Worm (Caenorhabditis elegans): Measurements from ENCODE around the gene H12D21.11.

The H12D21.11 gene

ce11 chrV:14930168-14930567 is 14.5 kb downstream of the H12D21.11 start (continued):
- TF ChIP-seq lin-15B (tag; optimal IDR thresholded peaks at IDR 0.05) (no peak), Y75B8A.6 (GFP tag; IDR thresholded peaks at IDR 0.05) (no peak), F44E2.7 (GFP tag; IDR thresholded peaks at IDR 0.05) (no peak), aha-1 (tag) (peak; percentile 76), hlh-30 (tag; optimal IDR thresholded peaks at IDR 0.05; ENCODE audit: insufficient read depth) (no peak), mxl-2 (GFP tag; conservative IDR thresholded peaks at IDR 0.05) (no peak), ceh-20 (GFP tag; IDR thresholded peaks at IDR 0.05) (no peak), ama-1 (optimal IDR thresholded peaks at IDR 0.05) (no peak), unc-130 (GFP tag; optimal IDR thresholded peaks at IDR 0.05) (no peak), ceh-82 (tag; optimal IDR thresholded peaks at IDR 0.05) (no peak), nhr-77 (tag; optimal IDR thresholded peaks at IDR 0.05) (no peak), nhr-237 (tag; optimal IDR thresholded peaks at IDR 0.05) (no peak)

DNA sequence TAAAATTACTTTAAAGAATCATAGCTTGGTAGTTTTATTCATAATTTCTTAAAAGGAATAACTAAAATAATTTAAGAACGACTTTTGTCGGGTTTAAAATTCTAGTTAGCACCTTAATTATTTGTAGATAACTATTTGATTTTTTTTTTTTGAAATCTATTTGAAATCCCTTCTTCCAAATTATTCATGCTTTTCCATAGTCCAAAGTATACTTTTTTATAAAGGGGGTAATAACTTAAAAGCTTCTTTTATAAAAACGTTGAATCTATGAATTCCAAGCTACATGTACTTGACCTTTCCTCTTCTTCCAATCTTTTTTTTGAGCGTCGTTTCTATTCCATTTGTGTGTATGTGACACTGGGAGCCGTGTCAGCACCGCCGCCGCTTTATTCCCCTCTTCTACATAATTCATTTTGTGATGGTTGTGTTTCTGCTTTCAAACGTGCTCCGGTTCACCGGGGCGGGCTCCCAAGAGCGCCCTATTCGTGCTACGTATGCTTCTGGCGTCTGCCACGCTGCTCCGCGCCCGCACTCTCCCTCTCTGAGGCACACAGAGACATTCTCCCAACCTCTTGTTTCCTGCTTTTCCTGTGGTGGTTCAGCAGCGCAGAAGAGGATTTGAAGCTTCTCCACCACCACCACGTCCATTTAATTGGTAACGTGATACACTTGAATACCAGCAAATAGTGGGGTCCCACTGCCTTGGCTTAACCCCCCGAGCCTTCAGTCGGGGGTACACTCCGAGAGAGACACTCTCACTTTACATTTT is 17.9 kb downstream of the H12D21.11 start:
- TF ChIP-seq set-16 (GFP tag; IDR thresholded peaks at IDR 0.05) (peak; percentile 73), aha-1 (tag) (peak; percentile 95), hmg-1.1 (GFP tag; IDR thresholded peaks at IDR 0.05) (peak; percentile 47; the same call in 1 of the 2 replicates), Y75B8A.6 (GFP tag; IDR thresholded peaks at IDR 0.05) (0 out of 2 replicates have a peak, but pooled peaks have one; percentile 24), ceh-28 (tag; optimal IDR thresholded peaks at IDR 0.05) (no peak)

- TF ChIP-seq lsy-2 (tag; optimal IDR thresholded peaks at IDR 0.05) (no peak), dpl-1 (GFP tag; optimal IDR thresholded peaks at IDR 0.05) (no peak), nhr-42 (GFP tag; IDR thresholded peaks at IDR 0.05) (no peak), aha-1 (tag) (no peak), Y5F2A.4 (GFP tag; optimal IDR thresholded peaks at IDR 0.05) (no peak), nhr-25 (tag; optimal IDR thresholded peaks at IDR 0.05; ENCODE audit: borderline replicate concordance, insufficient read depth) (no peak), lin-1 (GFP tag; IDR thresholded peaks at IDR 0.05) (no peak), madf-9 (GFP tag; conservative IDR thresholded peaks at IDR 0.05) (no peak), daf-12 (tag; optimal IDR thresholded peaks at IDR 0.05) (no peak), F49E8.2 (tag; optimal IDR thresholded peaks at IDR 0.05; ENCODE audit: borderline replicate concordance) (no peak), nhr-48 (tag; optimal IDR thresholded peaks at IDR 0.05) (no peak), snpc-4 (tag; optimal IDR thresholded peaks at IDR 0.05) (no peak), ama-1 (optimal IDR thresholded peaks at IDR 0.05) (no peak), F37D6.2 (tag; optimal IDR thresholded peaks at IDR 0.05) (no peak), ztf-11 (tag; optimal IDR thresholded peaks at IDR 0.05) (no peak), nhr-28 (tag; optimal IDR thresholded peaks at IDR 0.05) (no peak)
Observed at ce11 chrV:14936587-14936986, 20.9 kb downstream of the H12D21.11 start, which contains the start of gene C30G7.2. C30G7.2 (plus strand) TSS chrV:14936887.

- no peak for TF ChIP-seq tra-1 (GFP tag; IDR thresholded peaks at IDR 0.05)
- TF ChIP-seq ceh-62 (tag; optimal IDR thresholded peaks at IDR 0.05) = no peak
- TF ChIP-seq nhr-102 (tag; optimal IDR thresholded peaks at IDR 0.05) = no peak
- no peak for TF ChIP-seq R02D3.7 (tag; optimal IDR thresholded peaks at IDR 0.05)
- no peak for TF ChIP-seq cey-2 (tag; optimal IDR thresholded peaks at IDR 0.05; ENCODE audit: borderline replicate concordance, insufficient read depth)
- no peak for TF ChIP-seq ZK337.2 (GFP tag; IDR thresholded peaks at IDR 0.05)
- no peak for TF ChIP-seq zip-11 (GFP tag; IDR thresholded peaks at IDR 0.05)
- no peak for TF ChIP-seq ztf-11 (tag; optimal IDR thresholded peaks at IDR 0.05)
- TF ChIP-seq pha-4 (GFP tag; IDR thresholded peaks at IDR 0.05) = no peak
- no peak for TF ChIP-seq pha-4 (tag; optimal IDR thresholded peaks at IDR 0.05)
- TF ChIP-seq D1046.2 (GFP tag; IDR thresholded peaks at IDR 0.05) = no peak
- TF ChIP-seq dpl-1 (GFP tag; optimal IDR thresholded peaks at IDR 0.05) = no peak
Observed at ce11 chrV:14942898-14943297, 27.2 kb downstream of the H12D21.11 start.
